Fruit fly (Drosophila melanogaster) whole organism, embryonic: ENCODE data around the gene CG10337.

Experiments used
- CG10431 ChIP-seq: fragments of 200-800 bp; sonication (Bioruptor generic); optimal IDR thresholded peaks from 3 replicates; lab custom pipeline; 2018; ENCODE audit warnings: missing biosample characterization, mild to moderate bottlenecking, missing genetic modification characterization
- CG11247 ChIP-seq: fragments of 200-800 bp; sonication (Bioruptor generic); IDR thresholded peaks from 2 replicates; pipeline ENCODE4 v1.3.6; 2022; ENCODE audit warnings: missing biosample characterization, missing genetic modification characterization
- CG11456 ChIP-seq: fragments of 200-800 bp; sonication (Bioruptor generic); IDR thresholded peaks from 3 replicates; pipeline ENCODE4 v1.3.6; 2022; ENCODE audit warnings: missing biosample characterization, missing genetic modification characterization
- CG14014 ChIP-seq: fragments of 200-800 bp; sonication (Bioruptor generic); IDR thresholded peaks from 2 replicates; pipeline ENCODE4 v1.3.6; 2022; ENCODE audit warnings: missing biosample characterization, missing genetic modification characterization
- CG14050 ChIP-seq: fragments of 200-800 bp; sonication (Bioruptor generic); IDR thresholded peaks from 3 replicates; pipeline ENCODE4 v1.3.6; 2022; ENCODE audit warnings: missing biosample characterization, missing genetic modification characterization
- CG17359 ChIP-seq: fragments of 200-800 bp; sonication (Bioruptor generic); optimal IDR thresholded peaks from 3 replicates; lab custom pipeline; 2018; ENCODE audit warnings: missing biosample characterization, mild to moderate bottlenecking, missing genetic modification characterization, moderate library complexity
- CG17612 ChIP-seq: fragments of 200-800 bp; sonication (Bioruptor generic); IDR thresholded peaks from 2 replicates; pipeline ENCODE4 v1.3.6; 2022; ENCODE audit warnings: missing biosample characterization, missing genetic modification characterization
- CG2199 ChIP-seq: fragments of 200-800 bp; sonication (Bioruptor generic); IDR thresholded peaks from 3 replicates; pipeline ENCODE4 v1.3.6; 2022; ENCODE audit warnings: missing biosample characterization, missing genetic modification characterization
- CG31224 ChIP-seq: fragments of 200-800 bp; sonication (Bioruptor generic); IDR thresholded peaks from 2 replicates; pipeline ENCODE4 v1.3.6; 2022; ENCODE audit warnings: missing biosample characterization, missing genetic modification characterization
- CG6683 ChIP-seq: fragments of 200-800 bp; sonication (Bioruptor generic); optimal IDR thresholded peaks from 2 replicates; lab custom pipeline; 2017; ENCODE audit warnings: missing biosample characterization, mild to moderate bottlenecking, missing genetic modification characterization, missing genetic modification reagents
- D ChIP-seq, 2 experiments: fragments of 200-800 bp in 1 of 2; fragments of >200 bp in 1 of 2; sonication (Bioruptor generic) in 1 of 2; optimal IDR thresholded peaks; 2 replicates in 1 of 2; 3 replicates in 1 of 2; lab custom pipeline; 2017; ENCODE audit warnings: mild to moderate bottlenecking in 1 of 2, missing biosample characterization in 1 of 2, missing genetic modification characterization in 1 of 2, missing genetic modification reagents in 1 of 2
- D19A ChIP-seq: fragments of 200-800 bp; optimal IDR thresholded peaks from 3 replicates; lab custom pipeline; 2019; ENCODE audit warnings: missing biosample characterization, mild to moderate bottlenecking, missing genetic modification characterization, moderate library complexity
- Dip3 ChIP-seq: fragments of 200-800 bp; sonication (Bioruptor generic); optimal IDR thresholded peaks from 3 replicates; lab custom pipeline; 2016; ENCODE audit warnings: missing biosample characterization, missing genetic modification characterization
- Drgx ChIP-seq: fragments of 200-800 bp; sonication (Bioruptor generic); IDR thresholded peaks from 2 replicates; pipeline ENCODE4 v1.3.6; 2022; ENCODE audit warnings: missing biosample characterization, missing genetic modification characterization
- Fer2 ChIP-seq: fragments of 200-800 bp; sonication (Bioruptor generic); optimal IDR thresholded peaks from 2 replicates; lab custom pipeline; 2018; ENCODE audit warnings: missing biosample characterization, mild to moderate bottlenecking, missing genetic modification characterization, moderate library complexity
- Hmr ChIP-seq: fragments of 200-800 bp; sonication (Bioruptor generic); optimal IDR thresholded peaks from 3 replicates; lab custom pipeline; 2017; ENCODE audit warnings: mild to moderate bottlenecking, missing biosample characterization, missing genetic modification reagents, missing genetic modification characterization
- Lhr ChIP-seq: fragments of 200-800 bp; sonication (Bioruptor generic); optimal IDR thresholded peaks from 3 replicates; lab custom pipeline; 2017; ENCODE audit warnings: mild to moderate bottlenecking, missing biosample characterization, missing genetic modification reagents, missing genetic modification characterization
- Lpt ChIP-seq: fragments of >200 bp; optimal IDR thresholded peaks from 2 replicates; lab custom pipeline; 2018; ENCODE audit warnings: missing biosample characterization, missing genetic modification characterization
- Med ChIP-seq: fragments of 200-800 bp; sonication (Bioruptor generic); peaks from one replicate; lab custom pipeline; 2016; ENCODE audit warnings: missing biosample characterization, missing genetic modification characterization, mild to moderate bottlenecking, inconsistent platforms, moderate library complexity
- Oli ChIP-seq: fragments of 200-800 bp; sonication (Bioruptor generic); optimal IDR thresholded peaks from 2 replicates; lab custom pipeline; 2018; ENCODE audit warnings: missing biosample characterization, mild to moderate bottlenecking, missing genetic modification characterization, moderate library complexity
- Pdp1 ChIP-seq, 2 experiments: fragments of 200-800 bp; sonication (Bioruptor generic); optimal IDR thresholded peaks; 3 replicates each; lab custom pipeline; 2016; ENCODE audit warnings: missing biosample characterization in 2 of 2, missing genetic modification characterization in 2 of 2, mild to moderate bottlenecking in 1 of 2, moderate library complexity in 1 of 2
- Vsx1 ChIP-seq: fragments of 200-800 bp; sonication (Bioruptor generic); optimal IDR thresholded peaks from 2 replicates; lab custom pipeline; 2017; ENCODE audit warnings: missing biosample characterization, mild to moderate bottlenecking, missing genetic modification characterization, missing genetic modification reagents
- ara ChIP-seq: fragments of 200-800 bp; sonication (Bioruptor generic); IDR thresholded peaks from 2 replicates; pipeline ENCODE4 v1.3.6; 2022; ENCODE audit warnings: missing biosample characterization, missing genetic modification characterization
- cg ChIP-seq: fragments of 200-800 bp; sonication (Bioruptor generic); optimal IDR thresholded peaks from 3 replicates; lab custom pipeline; 2019; ENCODE audit warnings: missing biosample characterization, mild to moderate bottlenecking, missing genetic modification characterization, moderate library complexity
- crc ChIP-seq: fragments of 200-800 bp; sonication (Bioruptor generic); optimal IDR thresholded peaks from 2 replicates; lab custom pipeline; 2016; ENCODE audit warnings: missing biosample characterization, missing genetic modification characterization
- fd64A ChIP-seq: fragments of 200-800 bp; sonication (Bioruptor generic); optimal IDR thresholded peaks from 3 replicates; lab custom pipeline; 2018; ENCODE audit warnings: missing biosample characterization, mild to moderate bottlenecking, missing genetic modification characterization
- grau ChIP-seq: fragments of 200-800 bp; optimal IDR thresholded peaks from 3 replicates; lab custom pipeline; 2019; ENCODE audit warnings: missing biosample characterization, mild to moderate bottlenecking, missing genetic modification characterization, moderate library complexity
- grn ChIP-seq: fragments of 200-800 bp; sonication (Bioruptor generic); optimal IDR thresholded peaks from 3 replicates; lab custom pipeline; 2017; ENCODE audit warnings: missing biosample characterization, missing genetic modification characterization
- gsb-n ChIP-seq: fragments of 200-800 bp; sonication (Bioruptor generic); optimal IDR thresholded peaks from 3 replicates; lab custom pipeline; 2018; ENCODE audit warnings: missing biosample characterization, mild to moderate bottlenecking, missing genetic modification characterization
- hkb ChIP-seq, 2 experiments: fragments of 200-800 bp in 1 of 2; fragments of >200 bp in 1 of 2; sonication (Bioruptor generic) in 1 of 2; IDR thresholded peaks in 1 of 2; optimal IDR thresholded peaks in 1 of 2; 2 replicates each; pipeline versions ENCODE4 v1.3.6 to Lab custom; 2017 to 2022; ENCODE audit warnings: missing biosample characterization in 1 of 2, missing genetic modification characterization in 1 of 2
- kni ChIP-seq: fragments of 200-800 bp; sonication (Bioruptor generic); optimal IDR thresholded peaks from 3 replicates; lab custom pipeline; 2017; ENCODE audit warnings: mild to moderate bottlenecking, missing biosample characterization, missing genetic modification reagents, missing genetic modification characterization
- lab ChIP-seq: fragments of 200-800 bp; sonication (Bioruptor generic); optimal IDR thresholded peaks from 3 replicates; lab custom pipeline; 2017; ENCODE audit warnings: missing biosample characterization, missing genetic modification characterization, mild to moderate bottlenecking, moderate library complexity, missing genetic modification reagents
- lilli ChIP-seq: fragments of 200-800 bp; sonication (Bioruptor generic); optimal IDR thresholded peaks from 3 replicates; lab custom pipeline; 2016; ENCODE audit warnings: missing biosample characterization, missing genetic modification characterization
- nau ChIP-seq: fragments of 200-800 bp; sonication (Bioruptor generic); optimal IDR thresholded peaks from 3 replicates; lab custom pipeline; 2017; ENCODE audit warnings: missing biosample characterization, mild to moderate bottlenecking, missing genetic modification characterization, missing genetic modification reagents
- oc ChIP-seq: fragments of 200-800 bp; sonication (Bioruptor generic); optimal IDR thresholded peaks from 2 replicates; lab custom pipeline; 2018; ENCODE audit warnings: missing biosample characterization, mild to moderate bottlenecking, missing genetic modification characterization, moderate library complexity
- pfk ChIP-seq: fragments of 200-800 bp; sonication (Bioruptor generic); optimal IDR thresholded peaks from 2 replicates; lab custom pipeline; 2018; ENCODE audit warnings: missing biosample characterization, mild to moderate bottlenecking, missing genetic modification characterization, moderate library complexity
- psq ChIP-seq: fragments of 200-800 bp; sonication (Bioruptor generic); optimal IDR thresholded peaks from 2 replicates; lab custom pipeline; 2017; ENCODE audit warnings: missing biosample characterization, missing genetic modification characterization
- pzg ChIP-seq: fragments of 200-800 bp; sonication (Bioruptor generic); optimal IDR thresholded peaks from 3 replicates; lab custom pipeline; 2018; ENCODE audit warnings: missing biosample characterization, mild to moderate bottlenecking, missing genetic modification characterization, moderate library complexity
- rib ChIP-seq: fragments of 200-800 bp; sonication (Bioruptor generic); IDR thresholded peaks from 2 replicates; pipeline ENCODE4 v1.3.6; 2022; ENCODE audit warnings: missing biosample characterization, missing genetic modification characterization
- row ChIP-seq: fragments of 200-800 bp; sonication (Bioruptor generic); IDR thresholded peaks from 3 replicates; pipeline ENCODE4 v1.3.6; 2022; ENCODE audit warnings: missing biosample characterization, missing genetic modification characterization
- sens ChIP-seq: fragments of 200-800 bp; sonication (Bioruptor generic); peaks from one replicate; lab custom pipeline; 2016; ENCODE audit warnings: missing biosample characterization, missing genetic modification characterization
- vvl ChIP-seq: fragments of 200-800 bp; sonication (Bioruptor generic); IDR thresholded peaks from 2 replicates; pipeline ENCODE4 v1.3.6; 2022; ENCODE audit warnings: missing biosample characterization, missing genetic modification characterization
- zen ChIP-seq: fragments of 200-800 bp; sonication (Bioruptor generic); optimal IDR thresholded peaks from 3 replicates; lab custom pipeline; 2018; ENCODE audit warnings: missing biosample characterization, mild to moderate bottlenecking, missing genetic modification characterization, moderate library complexity

CG10337 gene

dm6 chr2L:19570806-19571254 is 24.1 kb upstream of the CG10337 start:
- TF ChIP-seq vvl (GFP tag; lab: Robert Waterston, UW) (peak; percentile 27; the same call in 1 of the 2 replicates), Med (GFP tag; lab: Kevin White, UChicago) (peak; percentile 81), ara (no peak), cg (peak; percentile 53), CG6683 (GFP tag; lab: Kevin White, UChicago) (no peak), crc (GFP tag; lab: Kevin White, UChicago) (no peak), Oli (peak; percentile 9), sens (GFP tag; lab: Kevin White, UChicago) (peak; percentile 46), lilli (GFP tag; lab: Kevin White, UChicago) (peak; percentile 6), D (optimal IDR thresholded peaks at IDR 0.05; lab: Kevin White, UChicago) (no peak), D (GFP tag; optimal IDR thresholded peaks at IDR 0.05; lab: Kevin White, UChicago) (peak; percentile 7), gsb-n (peak; percentile 21), CG11456 (GFP tag; lab: Robert Waterston, UW) (no peak), CG14050 (no peak), oc (tag; lab: Kevin White, UChicago) (peak; percentile 47), CG11247 (GFP tag; lab: Robert Waterston, UW) (no peak), zen (tag; lab: Kevin White, UChicago) (no peak), grau (tag; lab: Kevin White, UChicago) (peak; percentile 74), nau (no peak), hkb (optimal IDR thresholded peaks at IDR 0.05; lab: Kevin White, UChicago) (no peak), hkb (GFP tag; IDR thresholded peaks at IDR 0.05; lab: Robert Waterston, UW) (0 out of 2 replicates have a peak, but pooled peaks have one; percentile 10), Vsx1 (GFP tag; lab: Kevin White, UChicago) (peak; percentile 37), Hmr (GFP tag; lab: Kevin White, UChicago) (no peak), rib (no peak), CG31224 (no peak), kni (GFP tag; lab: Kevin White, UChicago) (peak; percentile 36), fd64A (GFP tag; lab: Kevin White, UChicago) (no peak), Drgx (GFP tag; lab: Robert Waterston, UW) (0 out of 2 replicates have a peak, but pooled peaks have one; percentile 34), CG17359 (peak; percentile 22), Lhr (GFP tag; lab: Kevin White, UChicago) (no peak), CG17612 (GFP tag; lab: Robert Waterston, UW) (no peak), CG2199 (GFP tag; lab: Robert Waterston, UW) (no peak), Dip3 (no peak), row (0 out of 3 replicates have a peak, but pooled peaks have one; percentile 12), Fer2 (tag; lab: Kevin White, UChicago) (no peak)
- TF ChIP-seq, all 482 proteins: peak for 16

- TF ChIP-seq CG14014 (GFP tag; lab: Robert Waterston, UW) (no peak), Pdp1 (GFP tag; optimal IDR thresholded peaks at IDR 0.05; lab: Kevin White, UChicago) (peak in 1 of 2 experiments; percentile 93), Lpt (no peak), CG10431 (GFP tag; lab: Kevin White, UChicago) (no peak), sens (GFP tag; lab: Kevin White, UChicago) (peak; percentile 16), psq (GFP tag; lab: Kevin White, UChicago) (no peak), lab (GFP tag; lab: Kevin White, UChicago) (peak; percentile 69), pfk (GFP tag; lab: Kevin White, UChicago) (no peak), pzg (GFP tag; lab: Kevin White, UChicago) (no peak), grn (GFP tag; lab: Kevin White, UChicago) (no peak), D19A (tag; lab: Kevin White, UChicago) (peak; percentile 63)
These were observed 20.6 kb upstream of the CG10337 start for dm6 chr2L:19567305-19567898.
